Worm (Caenorhabditis elegans): Measurements from ENCODE around the gene T08E11.1.

DNA sequence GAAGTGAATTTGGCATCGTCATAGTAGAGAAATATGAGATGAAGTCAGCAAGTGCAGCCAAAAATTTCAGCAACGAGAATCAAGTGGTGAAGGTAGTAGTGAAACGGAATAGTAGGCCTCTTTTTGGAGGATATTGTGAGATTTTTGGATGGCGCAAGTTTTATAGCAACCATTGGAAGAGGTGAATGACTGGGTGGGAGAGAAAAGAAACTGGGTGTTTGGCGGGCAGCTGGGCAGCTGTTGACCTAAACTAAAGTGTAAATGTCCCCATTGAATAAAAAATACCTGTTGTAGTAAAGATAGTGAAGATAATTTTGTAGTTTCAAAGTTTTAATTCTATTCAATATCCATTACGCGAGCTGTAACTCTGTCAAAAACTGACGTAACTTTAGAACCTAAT lies 20.3 kb upstream of the T08E11.1 start:
- no peak for TF ChIP-seq B0310.2 (tag; optimal IDR thresholded peaks at IDR 0.05)
- no peak for TF ChIP-seq ama-1 (optimal IDR thresholded peaks at IDR 0.05)
- no peak for TF ChIP-seq flt-1 (GFP tag; IDR thresholded peaks at IDR 0.05)
- TF ChIP-seq scrt-1 (GFP tag; IDR thresholded peaks at IDR 0.05): no peak

Data from whole organism, early embryonic.